Worm (Caenorhabditis elegans) whole organism, mixed stage, embryonic: ENCODE measurements around the gene F56C3.4.

Experiments
- M03D4.4 ChIP-seq: sonication (generic microtip); optimal IDR thresholded peaks from 2 replicates; lab custom pipeline; 2017; ENCODE audit warnings: mild to moderate bottlenecking, missing genetic modification characterization, missing compliant biosample characterization
- ceh-43 ChIP-seq: fragments of 200-800 bp; sonication (Bioruptor generic); optimal IDR thresholded peaks from 2 replicates; lab custom pipeline; 2018; ENCODE audit warnings: mild to moderate bottlenecking, missing genetic modification characterization, moderate library complexity, missing compliant biosample characterization
- ces-1 ChIP-seq: fragments of 150-350 bp; optimal IDR thresholded peaks from 2 replicates; lab custom pipeline; 2014; ENCODE audit warnings: missing biosample characterization, missing genetic modification reagents, missing genetic modification characterization
- elt-1 ChIP-seq: sonication (generic microtip); optimal IDR thresholded peaks from 2 replicates; lab custom pipeline; 2017; ENCODE audit warnings: missing genetic modification characterization, mild to moderate bottlenecking, missing compliant biosample characterization, antibody characterized with exemption, moderate library complexity, borderline replicate concordance; ENCODE audit not compliant: insufficient read depth
- mab-5 ChIP-seq: fragments of 150-350 bp; optimal IDR thresholded peaks from 2 replicates; lab custom pipeline; 2014; ENCODE audit warnings: missing biosample characterization, missing genetic modification characterization
- mep-1 ChIP-seq: fragments of 150-350 bp; optimal IDR thresholded peaks from 2 replicates; lab custom pipeline; 2017; ENCODE audit warnings: missing biosample characterization, missing genetic modification reagents, missing genetic modification characterization, inconsistent platforms
- nhr-28 ChIP-seq: fragments of 150-350 bp; optimal IDR thresholded peaks from 2 replicates; lab custom pipeline; 2014; ENCODE audit warnings: missing biosample characterization, missing genetic modification characterization
- nhr-76 ChIP-seq: sonication (generic microtip); optimal IDR thresholded peaks from 2 replicates; lab custom pipeline; 2017; ENCODE audit warnings: missing biosample characterization, missing genetic modification characterization
- pha-4 ChIP-seq: fragments of 150-350 bp; optimal IDR thresholded peaks from 2 replicates; lab custom pipeline; 2018; ENCODE audit warnings: missing biosample characterization, missing genetic modification reagents, missing genetic modification characterization
- sem-2 ChIP-seq: fragments of 200-800 bp; sonication (Bioruptor generic); optimal IDR thresholded peaks from 2 replicates; lab custom pipeline; 2018; ENCODE audit warnings: mild to moderate bottlenecking, missing genetic modification characterization, missing compliant biosample characterization
- snpc-4 ChIP-seq: fragments of 150-350 bp; optimal IDR thresholded peaks from 2 replicates; lab custom pipeline; 2014; ENCODE audit warnings: missing biosample characterization, missing genetic modification characterization
- unc-62 ChIP-seq: fragments of 150-350 bp; optimal IDR thresholded peaks from 2 replicates; lab custom pipeline; 2014; ENCODE audit warnings: missing biosample characterization, missing genetic modification reagents, missing genetic modification characterization
- ztf-11 ChIP-seq: fragments of 150-350 bp; optimal IDR thresholded peaks from 2 replicates; lab custom pipeline; 2014; ENCODE audit warnings: missing biosample characterization, missing genetic modification characterization

- TF ChIP-seq nhr-28 (no peak), ceh-43 (no peak), ztf-11 (tag; lab: Kevin White, UChicago) (no peak), elt-1 (no peak), unc-62 (no peak), mep-1 (no peak), mab-5 (tag; lab: Kevin White, UChicago) (no peak), M03D4.4 (tag; lab: Kevin White, UChicago) (no peak), snpc-4 (no peak), nhr-76 (tag; lab: Kevin White, UChicago) (no peak), sem-2 (GFP tag; lab: Kevin White, UChicago) (no peak), ces-1 (no peak), pha-4 (tag; lab: Kevin White, UChicago) (no peak)
These were observed 33.9 kb upstream of the F56C3.4 start for ce11 chrX:1394437-1394836.
